Worm (Caenorhabditis elegans) whole organism, young adult: ENCODE data around the gene clec-219.

ENCODE experiments used
- B0019.2 ChIP-seq: fragments of 200-800 bp; sonication (Bioruptor generic); conservative IDR thresholded peaks from 2 replicates; pipeline ENCODE4 v1.3.6; 2022; ENCODE audit warnings: missing genetic modification reagents, missing genetic modification characterization, missing compliant biosample characterization
- D2030.7 ChIP-seq: fragments of 200-800 bp; sonication (Bioruptor generic); IDR thresholded peaks from 2 replicates; pipeline ENCODE4 v1.3.6; 2022; ENCODE audit warnings: missing genetic modification reagents, missing genetic modification characterization, missing compliant biosample characterization
- F33H1.4 ChIP-seq: fragments of 200-800 bp; sonication (Bioruptor generic); IDR thresholded peaks from 2 replicates; pipeline ENCODE4 v1.3.6; 2022; ENCODE audit warnings: missing genetic modification reagents, missing genetic modification characterization, missing compliant biosample characterization
- F37B4.10 ChIP-seq: fragments of 200-800 bp; sonication (Bioruptor generic); IDR thresholded peaks from 2 replicates; pipeline ENCODE4 v1.3.6; 2022; ENCODE audit warnings: missing genetic modification characterization, missing compliant biosample characterization
- F39B2.1 ChIP-seq: fragments of 200-800 bp; sonication (Bioruptor generic); IDR thresholded peaks from 2 replicates; pipeline ENCODE4 v1.3.6; 2022; ENCODE audit warnings: missing genetic modification reagents, missing genetic modification characterization, missing compliant biosample characterization
- F49E8.2 ChIP-seq: sonication (generic microtip); optimal IDR thresholded peaks from 3 replicates; lab custom pipeline; 2017; ENCODE audit warnings: missing genetic modification characterization, mild to moderate bottlenecking, missing compliant biosample characterization, antibody characterized with exemption, moderate library complexity; ENCODE audit not compliant: insufficient read depth
- F52B5.7 ChIP-seq: sonication (generic microtip); optimal IDR thresholded peaks from 2 replicates; lab custom pipeline; 2016; ENCODE audit warnings: mild to moderate bottlenecking, missing genetic modification characterization, missing compliant biosample characterization
- F55B11.4 ChIP-seq: sonication (generic microtip); optimal IDR thresholded peaks from 2 replicates; lab custom pipeline; 2016; ENCODE audit warnings: missing compliant biosample characterization, missing genetic modification characterization, borderline replicate concordance; ENCODE audit not compliant: insufficient read depth
- K11D2.4 ChIP-seq: fragments of 200-800 bp; sonication (Bioruptor generic); IDR thresholded peaks from 2 replicates; pipeline ENCODE4 v1.3.6; 2022; ENCODE audit warnings: missing genetic modification reagents, missing genetic modification characterization, missing compliant biosample characterization
- Y67H2A.10 ChIP-seq: fragments of 200-800 bp; sonication (Bioruptor generic); conservative IDR thresholded peaks from 2 replicates; pipeline ENCODE4 v1.3.6; 2022; ENCODE audit warnings: missing genetic modification reagents, missing genetic modification characterization, missing compliant biosample characterization
- Y95B8A.8 ChIP-seq: fragments of 200-800 bp; sonication (Bioruptor generic); IDR thresholded peaks from 2 replicates; pipeline ENCODE4 v1.3.6; 2022; ENCODE audit warnings: missing genetic modification reagents, missing genetic modification characterization, missing compliant biosample characterization
- aptf-3 ChIP-seq: fragments of 200-800 bp; sonication (Bioruptor generic); IDR thresholded peaks from 2 replicates; pipeline ENCODE4 v1.3.6; 2022; ENCODE audit warnings: missing genetic modification characterization, missing compliant biosample characterization
- athp-1 ChIP-seq: sonication (generic microtip); optimal IDR thresholded peaks from 2 replicates; lab custom pipeline; 2017; ENCODE audit warnings: mild to moderate bottlenecking, missing genetic modification characterization, missing compliant biosample characterization
- cebp-2 ChIP-seq: fragments of 200-800 bp; sonication (Bioruptor generic); IDR thresholded peaks from 2 replicates; pipeline ENCODE4 v1.3.6; 2022; ENCODE audit warnings: missing genetic modification characterization, missing compliant biosample characterization
- ceh-100 ChIP-seq: fragments of 200-800 bp; sonication (Bioruptor generic); IDR thresholded peaks from 2 replicates; pipeline ENCODE4 v1.3.6; 2022; ENCODE audit warnings: missing genetic modification reagents, missing genetic modification characterization, missing compliant biosample characterization
- ceh-40 ChIP-seq: fragments of 200-800 bp; sonication (Bioruptor generic); IDR thresholded peaks from 2 replicates; pipeline ENCODE4 v1.3.6; 2022; ENCODE audit warnings: missing genetic modification characterization, missing compliant biosample characterization
- ceh-58 ChIP-seq: fragments of 200-800 bp; sonication (Bioruptor generic); IDR thresholded peaks from 2 replicates; pipeline ENCODE4 v1.3.6; 2022; ENCODE audit warnings: missing genetic modification characterization, missing compliant biosample characterization
- efl-1 ChIP-seq: fragments of 150-350 bp; optimal IDR thresholded peaks from 2 replicates; lab custom pipeline; 2014; ENCODE audit warnings: missing biosample characterization, missing genetic modification reagents, missing genetic modification characterization
- egl-18 ChIP-seq: fragments of 200-800 bp; sonication (Bioruptor generic); IDR thresholded peaks from 2 replicates; pipeline ENCODE4 v1.3.6; 2022; ENCODE audit warnings: missing genetic modification reagents, missing genetic modification characterization, missing compliant biosample characterization
- egrh-3 ChIP-seq: fragments of 200-800 bp; sonication (Bioruptor generic); IDR thresholded peaks from 2 replicates; pipeline ENCODE4 v1.3.6; 2022; ENCODE audit warnings: missing genetic modification reagents, missing genetic modification characterization, missing compliant biosample characterization
- ekl-4 ChIP-seq: fragments of 200-800 bp; sonication (Bioruptor generic); IDR thresholded peaks from 2 replicates; pipeline ENCODE4 v1.3.6; 2022; ENCODE audit warnings: missing genetic modification reagents, missing genetic modification characterization, missing compliant biosample characterization
- hmg-1.2 ChIP-seq: fragments of 200-800 bp; sonication (Bioruptor generic); IDR thresholded peaks from 2 replicates; pipeline ENCODE4 v1.3.6; 2022; ENCODE audit warnings: missing genetic modification reagents, missing genetic modification characterization, missing compliant biosample characterization
- hmg-20 ChIP-seq: fragments of 200-800 bp; sonication (Bioruptor generic); IDR thresholded peaks from 2 replicates; pipeline ENCODE4 v1.3.6; 2022; ENCODE audit warnings: missing genetic modification reagents, missing genetic modification characterization, missing compliant biosample characterization
- lag-1 ChIP-seq: fragments of 200-800 bp; sonication (Bioruptor generic); IDR thresholded peaks from 2 replicates; pipeline ENCODE4 v1.3.6; 2022; ENCODE audit warnings: missing genetic modification reagents, missing genetic modification characterization, missing compliant biosample characterization
- let-526 ChIP-seq: fragments of 200-800 bp; sonication (Bioruptor generic); IDR thresholded peaks from 2 replicates; pipeline ENCODE4 v1.3.6; 2022; ENCODE audit warnings: missing genetic modification reagents, missing genetic modification characterization, missing compliant biosample characterization
- lsl-1 ChIP-seq: fragments of 200-800 bp; sonication (Bioruptor generic); optimal IDR thresholded peaks from 2 replicates; lab custom pipeline; 2018; ENCODE audit warnings: mild to moderate bottlenecking, missing genetic modification characterization, moderate library complexity, missing compliant biosample characterization
- madf-3 ChIP-seq: fragments of 200-800 bp; sonication (Bioruptor generic); IDR thresholded peaks from 2 replicates; pipeline ENCODE4 v1.3.6; 2022; ENCODE audit warnings: missing genetic modification reagents, missing genetic modification characterization, missing compliant biosample characterization
- madf-6 ChIP-seq: fragments of 200-800 bp; sonication (Bioruptor generic); IDR thresholded peaks from 2 replicates; pipeline ENCODE4 v1.3.6; 2022; ENCODE audit warnings: missing genetic modification reagents, missing genetic modification characterization, missing compliant biosample characterization
- madf-8 ChIP-seq: fragments of 200-800 bp; sonication (Bioruptor generic); conservative IDR thresholded peaks from 2 replicates; pipeline ENCODE4 v1.3.6; 2022; ENCODE audit warnings: missing genetic modification reagents, missing genetic modification characterization, missing compliant biosample characterization
- mcd-1 ChIP-seq: fragments of 200-800 bp; sonication (Bioruptor generic); IDR thresholded peaks from 2 replicates; pipeline ENCODE4 v1.3.6; 2022; ENCODE audit warnings: missing genetic modification reagents, missing genetic modification characterization, missing compliant biosample characterization
- nfyb-1 ChIP-seq: fragments of 200-800 bp; sonication (Bioruptor generic); IDR thresholded peaks from 2 replicates; pipeline ENCODE4 v1.3.6; 2022; ENCODE audit warnings: missing genetic modification reagents, missing genetic modification characterization, missing compliant biosample characterization
- nhr-120 ChIP-seq: fragments of 200-800 bp; sonication (Bioruptor generic); IDR thresholded peaks from 2 replicates; pipeline ENCODE4 v1.3.6; 2022; ENCODE audit warnings: missing genetic modification characterization, missing compliant biosample characterization
- nhr-179 ChIP-seq: sonication (generic microtip); optimal IDR thresholded peaks from 2 replicates; lab custom pipeline; 2016; ENCODE audit warnings: mild to moderate bottlenecking, missing genetic modification characterization, missing compliant biosample characterization
- rcor-1 ChIP-seq: fragments of 200-800 bp; sonication (Bioruptor generic); IDR thresholded peaks from 2 replicates; pipeline ENCODE4 v1.3.6; 2022; ENCODE audit warnings: missing genetic modification reagents, missing genetic modification characterization, missing compliant biosample characterization
- somi-1 ChIP-seq: fragments of 200-800 bp; sonication (Bioruptor generic); optimal IDR thresholded peaks from 2 replicates; lab custom pipeline; 2018; ENCODE audit warnings: mild to moderate bottlenecking, missing genetic modification characterization, missing compliant biosample characterization
- tbx-9 ChIP-seq: sonication (generic microtip); optimal IDR thresholded peaks from 2 replicates; lab custom pipeline; 2016; ENCODE audit warnings: borderline replicate concordance, missing genetic modification characterization, inconsistent platforms, missing compliant biosample characterization
- zfh-2 ChIP-seq: fragments of 200-800 bp; sonication (Bioruptor generic); conservative IDR thresholded peaks from 2 replicates; pipeline ENCODE4 v1.3.6; 2022; ENCODE audit warnings: missing genetic modification reagents, missing genetic modification characterization, missing compliant biosample characterization
- ztf-28 ChIP-seq: fragments of 200-800 bp; sonication (Bioruptor generic); IDR thresholded peaks from 2 replicates; pipeline ENCODE4 v1.3.6; 2022; ENCODE audit warnings: missing genetic modification reagents, missing genetic modification characterization, missing compliant biosample characterization

Gene clec-219

ce11 chrV:8323545-8323944 lies 5.3 kb downstream of the clec-219 start:
- TF ChIP-seq nhr-120 (GFP tag; lab: Robert Waterston, UW) = no peak
- TF ChIP-seq Y67H2A.10 = no peak
- no peak for TF ChIP-seq cebp-2 (GFP tag; lab: Robert Waterston, UW)
- no peak for TF ChIP-seq nhr-179 (tag; lab: Kevin White, UChicago)
- no peak for TF ChIP-seq mcd-1 (GFP tag; lab: Robert Waterston, UW)
- no peak for TF ChIP-seq nfyb-1
- no peak for TF ChIP-seq efl-1
- no peak for TF ChIP-seq egl-18 (GFP tag; lab: Robert Waterston, UW)
- TF ChIP-seq madf-8 (GFP tag; lab: Robert Waterston, UW) = no peak
- TF ChIP-seq tbx-9 = no peak

ce11 chrV:8325906-8326305 lies 7.7 kb downstream of the clec-219 start:
- TF ChIP-seq madf-8 (GFP tag; lab: Robert Waterston, UW) (no peak), zfh-2 (GFP tag; lab: Robert Waterston, UW) (peak; percentile 63)

ce11 chrV:8327080-8327479 lies 8.8 kb downstream of the clec-219 start:
- TF ChIP-seq lag-1 (GFP tag; lab: Robert Waterston, UW) (no peak), ceh-40 (no peak), K11D2.4 (GFP tag; lab: Robert Waterston, UW) (no peak), zfh-2 (GFP tag; lab: Robert Waterston, UW) (peak; percentile 81), egrh-3 (GFP tag; lab: Robert Waterston, UW) (peak; percentile 79; the same call in 1 of the 2 replicates), F49E8.2 (tag; lab: Kevin White, UChicago) (no peak), rcor-1 (GFP tag; lab: Robert Waterston, UW) (no peak), efl-1 (peak; percentile 14), F37B4.10 (GFP tag; lab: Robert Waterston, UW) (no peak), madf-6 (GFP tag; lab: Robert Waterston, UW) (peak; percentile 72), ekl-4 (GFP tag; lab: Robert Waterston, UW) (no peak), aptf-3 (0 out of 2 replicates have a peak, but pooled peaks have one; percentile 53), F52B5.7 (tag; lab: Kevin White, UChicago) (no peak), lsl-1 (GFP tag; lab: Kevin White, UChicago) (no peak), hmg-1.2 (GFP tag; lab: Robert Waterston, UW) (peak; percentile 60; the same call in 1 of the 2 replicates), F55B11.4 (no peak), somi-1 (no peak), F39B2.1 (no peak), madf-8 (GFP tag; lab: Robert Waterston, UW) (peak; percentile 35; the same call in 1 of the 2 replicates), athp-1 (tag; lab: Kevin White, UChicago) (no peak), Y95B8A.8 (GFP tag; lab: Robert Waterston, UW) (no peak)

ce11 chrV:8329390-8329789 lies 11.2 kb downstream of the clec-219 start:
- peak; percentile 85 for TF ChIP-seq ceh-40
- TF ChIP-seq hmg-20 = 0 out of 2 replicates have a peak, but pooled peaks have one; percentile 28
- TF ChIP-seq madf-3 (GFP tag; lab: Robert Waterston, UW) = peak; percentile 80; the same call in 1 of the 2 replicates
- 0 out of 2 replicates have a peak, but pooled peaks have one; percentile 84 for TF ChIP-seq aptf-3
- TF ChIP-seq ceh-100 (GFP tag; lab: Robert Waterston, UW) = 0 out of 2 replicates have a peak, but pooled peaks have one; percentile 15
- TF ChIP-seq let-526 = 0 out of 2 replicates have a peak, but pooled peaks have one; percentile 70
- TF ChIP-seq ceh-58 (GFP tag; lab: Robert Waterston, UW) = 0 out of 2 replicates have a peak, but pooled peaks have one; percentile 18
- TF ChIP-seq F33H1.4 (GFP tag; lab: Robert Waterston, UW) = 0 out of 2 replicates have a peak, but pooled peaks have one; percentile 25
- peak; percentile 40; the same call in 1 of the 2 replicates for TF ChIP-seq B0019.2 (GFP tag; lab: Robert Waterston, UW)
- 0 out of 2 replicates have a peak, but pooled peaks have one; percentile 63 for TF ChIP-seq egl-18 (GFP tag; lab: Robert Waterston, UW)
- TF ChIP-seq F39B2.1 = 0 out of 2 replicates have a peak, but pooled peaks have one; percentile 60
- peak; percentile 16; the same call in 1 of the 2 replicates for TF ChIP-seq D2030.7 (GFP tag; lab: Robert Waterston, UW)
- TF ChIP-seq cebp-2 (GFP tag; lab: Robert Waterston, UW) = peak; percentile 77; the same call in 1 of the 2 replicates
- 0 out of 2 replicates have a peak, but pooled peaks have one; percentile 49 for TF ChIP-seq ztf-28 (GFP tag; lab: Robert Waterston, UW)
- TF ChIP-seq egrh-3 (GFP tag; lab: Robert Waterston, UW) = peak; percentile 70
- 0 out of 2 replicates have a peak, but pooled peaks have one; percentile 82 for TF ChIP-seq F37B4.10 (GFP tag; lab: Robert Waterston, UW)
